Worm (Caenorhabditis elegans) whole organism, midembryonic: ENCODE measurements around the gene ugt-62.

ENCODE experiments used
- T22C8.4 ChIP-seq: fragments of 200-800 bp; sonication (Bioruptor generic); IDR thresholded peaks from 2 replicates; pipeline ENCODE4 v1.3.6; 2022; ENCODE audit warnings: missing genetic modification characterization, missing compliant biosample characterization
- flt-1 ChIP-seq: fragments of 200-800 bp; sonication (Bioruptor generic); IDR thresholded peaks from 2 replicates; pipeline ENCODE4 v1.3.6; 2022; ENCODE audit warnings: missing genetic modification characterization, missing compliant biosample characterization
- klf-2 ChIP-seq: fragments of 200-800 bp; sonication (Bioruptor generic); conservative IDR thresholded peaks from 2 replicates; pipeline ENCODE4 v1.3.6; 2022; ENCODE audit warnings: missing genetic modification reagents, missing genetic modification characterization, missing compliant biosample characterization
- med-1 ChIP-seq: sonication (generic microtip); optimal IDR thresholded peaks from 2 replicates; lab custom pipeline; 2017; ENCODE audit warnings: missing genetic modification characterization, mild to moderate bottlenecking, missing compliant biosample characterization, antibody characterized with exemption, missing genetic modification reagents; ENCODE audit not compliant: insufficient read depth
- ref-1 ChIP-seq: fragments of 200-800 bp; sonication (Bioruptor generic); conservative IDR thresholded peaks from 2 replicates; pipeline ENCODE4 v1.3.6; 2022; ENCODE audit warnings: missing genetic modification reagents, missing genetic modification characterization, missing compliant biosample characterization

- TF ChIP-seq ref-1 (GFP tag; lab: Robert Waterston, UW) (no peak), klf-2 (GFP tag; lab: Robert Waterston, UW) (no peak), med-1 (GFP tag; lab: Kevin White, UChicago) (no peak), T22C8.4 (no peak), flt-1 (peak; percentile 60)
These were observed 37.7 kb downstream of the ugt-62 start for ce11 chrIII:4502559-4503240.
